Worm (Caenorhabditis elegans): ENCODE measurements around the gene C35C5.10.

The C35C5.10 gene

ce11 chrX:11563663-11564062 is 7.6 kb downstream of the C35C5.10 start, which contains the start of gene trpp-9 (continued):
- TF ChIP-seq ZK546.5 (tag; optimal IDR thresholded peaks at IDR 0.05) (no peak), aly-2 (tag; optimal IDR thresholded peaks at IDR 0.05) (no peak), nhr-129 (tag; optimal IDR thresholded peaks at IDR 0.05) (peak; percentile 52), lin-39 (tag; optimal IDR thresholded peaks at IDR 0.05) (no peak)

- TF ChIP-seq Y55F3AM.14 (GFP tag; optimal IDR thresholded peaks at IDR 0.05) (no peak), F13H6.1 (tag; optimal IDR thresholded peaks at IDR 0.05) (peak; percentile 28)
Observed at ce11 chrX:11569744-11570359, 13.8 kb downstream of the C35C5.10 start.

ce11 chrX:11571714-11572113 is 15.7 kb downstream of the C35C5.10 start:
- TF ChIP-seq F13H6.1 (tag; optimal IDR thresholded peaks at IDR 0.05) (peak; percentile 15), zag-1 (tag; optimal IDR thresholded peaks at IDR 0.05) (peak; percentile 52), lsy-2 (tag; optimal IDR thresholded peaks at IDR 0.05) (peak in 1 of 2 experiments; percentile 11), snpc-4 (tag; optimal IDR thresholded peaks at IDR 0.05) (no peak), nhr-10 (tag; optimal IDR thresholded peaks at IDR 0.05) (no peak), mdl-1 (tag; optimal IDR thresholded peaks at IDR 0.05) (peak in 1 of 2 experiments; percentile 9), nhr-77 (tag; optimal IDR thresholded peaks at IDR 0.05) (no peak), unc-55 (GFP tag; optimal IDR thresholded peaks at IDR 0.05) (peak; percentile 28), ztf-4 (tag; optimal IDR thresholded peaks at IDR 0.05) (no peak)

- TF ChIP-seq nhr-21 (tag; optimal IDR thresholded peaks at IDR 0.05) (no peak), ama-1 (optimal IDR thresholded peaks at IDR 0.05) (no peak), R02D3.7 (tag; optimal IDR thresholded peaks at IDR 0.05) (no peak), ZK546.5 (tag; optimal IDR thresholded peaks at IDR 0.05) (no peak), mbf-1 (tag; optimal IDR thresholded peaks at IDR 0.05) (no peak), unc-62 (GFP tag; optimal IDR thresholded peaks at IDR 0.05) (no peak), ztf-11 (tag; optimal IDR thresholded peaks at IDR 0.05) (no peak), mdl-1 (tag; optimal IDR thresholded peaks at IDR 0.05) (no peak), nhr-10 (tag; optimal IDR thresholded peaks at IDR 0.05) (no peak), lin-13 (GFP tag; optimal IDR thresholded peaks at IDR 0.05) (no peak), nhr-11 (tag; optimal IDR thresholded peaks at IDR 0.05) (no peak), nhr-77 (tag; optimal IDR thresholded peaks at IDR 0.05) (no peak), egl-27 (tag; optimal IDR thresholded peaks at IDR 0.05) (no peak), Y55F3AM.14 (GFP tag; optimal IDR thresholded peaks at IDR 0.05) (no peak), sma-9 (GFP tag; optimal IDR thresholded peaks at IDR 0.05) (no peak), sma-9 (tag; optimal IDR thresholded peaks at IDR 0.05) (no peak), lin-39 (tag; optimal IDR thresholded peaks at IDR 0.05) (no peak), nhr-23 (tag; optimal IDR thresholded peaks at IDR 0.05) (no peak), lsy-2 (tag; optimal IDR thresholded peaks at IDR 0.05) (no peak), C34F6.9 (tag; optimal IDR thresholded peaks at IDR 0.05) (no peak)
Observed at ce11 chrX:11572205-11572604, 16.2 kb downstream of the C35C5.10 start, which contains the start of gene frm-3. Gene frm-3, plus strand, starts transcription at chrX:11572505.

- no peak for TF ChIP-seq blmp-1 (tag; optimal IDR thresholded peaks at IDR 0.05; ENCODE audit: insufficient read depth)
- TF ChIP-seq sma-3 (GFP tag; optimal IDR thresholded peaks at IDR 0.05) = no peak
- no peak for TF ChIP-seq skn-1 (tag; optimal IDR thresholded peaks at IDR 0.05)
- peak; percentile 2 for TF ChIP-seq F13H6.1 (tag; optimal IDR thresholded peaks at IDR 0.05)
- no peak for TF ChIP-seq mdl-1 (tag; optimal IDR thresholded peaks at IDR 0.05)
- TF ChIP-seq nhr-21 (tag; optimal IDR thresholded peaks at IDR 0.05) = no peak
- no peak for TF ChIP-seq ceh-82 (tag; optimal IDR thresholded peaks at IDR 0.05)
- TF ChIP-seq unc-62 (GFP tag; optimal IDR thresholded peaks at IDR 0.05) = no peak
- TF ChIP-seq elt-3 (tag; optimal IDR thresholded peaks at IDR 0.05) = no peak
- TF ChIP-seq nhr-129 (tag; optimal IDR thresholded peaks at IDR 0.05) = peak; percentile 36
- TF ChIP-seq sma-9 (GFP tag; optimal IDR thresholded peaks at IDR 0.05) = no peak
- no peak for TF ChIP-seq sma-9 (tag; optimal IDR thresholded peaks at IDR 0.05)
- TF ChIP-seq alr-1 (tag; optimal IDR thresholded peaks at IDR 0.05) = no peak
- no peak for TF ChIP-seq mab-5 (tag; optimal IDR thresholded peaks at IDR 0.05)
- TF ChIP-seq C34F6.9 (tag; optimal IDR thresholded peaks at IDR 0.05) = no peak
- no peak for TF ChIP-seq ztf-1 (GFP tag; conservative IDR thresholded peaks at IDR 0.05)
- TF ChIP-seq nhr-77 (tag; optimal IDR thresholded peaks at IDR 0.05) = no peak
Observed at ce11 chrX:11574167-11574566, 18.1 kb downstream of the C35C5.10 start.

All from whole organism, L2 larva.